Worm (Caenorhabditis elegans) whole organism, mixed stage, embryonic: Measurements from ENCODE around the gene srh-44.

Source experiments
- bed-3 ChIP-seq: fragments of 200-800 bp; sonication (Bioruptor generic); optimal IDR thresholded peaks from 3 replicates; lab custom pipeline; 2018; ENCODE audit warnings: mild to moderate bottlenecking, missing genetic modification characterization, moderate library complexity, missing compliant biosample characterization
- ces-1 ChIP-seq: fragments of 150-350 bp; optimal IDR thresholded peaks from 2 replicates; lab custom pipeline; 2014; ENCODE audit warnings: missing biosample characterization, missing genetic modification reagents, missing genetic modification characterization
- lin-32 ChIP-seq: fragments of 200-800 bp; sonication (Bioruptor generic); optimal IDR thresholded peaks from 2 replicates; lab custom pipeline; 2018; ENCODE audit warnings: mild to moderate bottlenecking, missing genetic modification characterization, missing compliant biosample characterization
- nhr-28 ChIP-seq: fragments of 150-350 bp; optimal IDR thresholded peaks from 2 replicates; lab custom pipeline; 2014; ENCODE audit warnings: missing biosample characterization, missing genetic modification characterization
- nhr-76 ChIP-seq: sonication (generic microtip); optimal IDR thresholded peaks from 2 replicates; lab custom pipeline; 2017; ENCODE audit warnings: missing biosample characterization, missing genetic modification characterization
- snpc-4 ChIP-seq: fragments of 150-350 bp; optimal IDR thresholded peaks from 2 replicates; lab custom pipeline; 2014; ENCODE audit warnings: missing biosample characterization, missing genetic modification characterization
- unc-39 ChIP-seq: fragments of 150-350 bp; optimal IDR thresholded peaks from 2 replicates; lab custom pipeline; 2014; ENCODE audit warnings: missing biosample characterization, missing genetic modification characterization
- unc-62 ChIP-seq: fragments of 150-350 bp; optimal IDR thresholded peaks from 2 replicates; lab custom pipeline; 2014; ENCODE audit warnings: missing biosample characterization, missing genetic modification reagents, missing genetic modification characterization

- TF ChIP-seq bed-3 (GFP tag; lab: Kevin White, UChicago): no peak
- TF ChIP-seq unc-62 (GFP tag; lab: Kevin White, UChicago): no peak
- no peak for TF ChIP-seq lin-32 (GFP tag; lab: Kevin White, UChicago)
- no peak for TF ChIP-seq nhr-28 (tag; lab: Kevin White, UChicago)
- TF ChIP-seq ces-1 (GFP tag; lab: Kevin White, UChicago): no peak
- TF ChIP-seq nhr-76 (tag; lab: Kevin White, UChicago): no peak
- no peak for TF ChIP-seq snpc-4 (tag; lab: Kevin White, UChicago)
- no peak for TF ChIP-seq unc-39 (tag; lab: Kevin White, UChicago)
Measured at ce11 chrII:11485200-11485599, 29.7 kb upstream of the srh-44 start, which contains the start of gene twk-5.
